Fruit fly (Drosophila melanogaster) whole organism, wandering third instar larva: ENCODE data around the gene mora.

ENCODE experiments used
- HLH106 ChIP-seq: fragments of 200-800 bp; optimal IDR thresholded peaks from 3 replicates; lab custom pipeline; 2019; ENCODE audit warnings: missing biosample characterization, mild to moderate bottlenecking, missing genetic modification characterization, moderate library complexity
- Vsx2 ChIP-seq: fragments of 200-300, 225-300 bp; sonication (Bioruptor generic); optimal IDR thresholded peaks from 2 replicates; lab custom pipeline; 2018; ENCODE audit warnings: missing biosample characterization, missing genetic modification characterization; ENCODE audit not compliant: partially characterized antibody
- lola ChIP-seq: fragments of >200 bp; optimal IDR thresholded peaks from 2 replicates; lab custom pipeline; 2017; ENCODE audit warnings: missing biosample characterization, missing genetic modification characterization
- psq ChIP-seq: fragments of 200-800 bp; sonication (Bioruptor generic); optimal IDR thresholded peaks from 3 replicates; lab custom pipeline; 2017; ENCODE audit warnings: missing biosample characterization, mild to moderate bottlenecking, missing genetic modification characterization, moderate library complexity
- usp ChIP-seq: fragments of >200 bp; optimal IDR thresholded peaks from 2 replicates; lab custom pipeline; 2017; ENCODE audit warnings: missing biosample characterization, missing genetic modification characterization
- woc ChIP-seq: sonication (Bioruptor generic); optimal IDR thresholded peaks from 2 replicates; lab custom pipeline; 2016; ENCODE audit warnings: missing biosample characterization, mild to moderate bottlenecking, missing genetic modification characterization

DNA sequence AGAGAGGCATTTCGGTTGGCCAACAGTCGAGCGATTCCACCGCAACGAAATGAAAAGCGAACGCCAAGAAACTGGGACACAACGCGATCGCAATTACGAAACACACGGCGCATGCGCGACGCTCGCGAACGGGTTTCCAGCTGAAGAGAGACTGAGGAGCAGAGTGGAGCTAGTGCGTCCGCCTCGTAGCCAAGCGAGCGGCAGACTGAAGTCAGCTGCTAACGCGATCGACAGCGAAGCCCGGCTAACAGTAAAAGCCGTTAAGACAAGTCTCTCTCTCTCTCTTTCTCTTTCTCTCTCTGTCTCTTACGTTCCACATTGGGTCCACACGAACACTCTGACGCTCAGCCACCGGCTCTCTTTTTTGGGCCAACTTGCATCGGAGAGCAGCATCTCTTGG is 32.4 kb downstream of the mora start, which contains the start of gene CG17786:
- TF ChIP-seq usp (no peak), psq (GFP tag; lab: Kevin White, UChicago) (peak; percentile 1), lola (no peak), Vsx2 (no peak), woc (GFP tag; lab: Kevin White, UChicago) (no peak), HLH106 (tag; lab: Kevin White, UChicago) (no peak)
